Worm (Caenorhabditis elegans): ENCODE measurements around the gene lep-2.
A peak's percentile ranks its signal among the peaks of the same experiment; 100 is the strongest.

lep-2 gene

ce11 chrIV:991181-991642, 871 bp upstream of the lep-2 start (continued):
- TF ChIP-seq ceh-82 (tag; optimal IDR thresholded peaks at IDR 0.05) (no peak), madf-9 (GFP tag; conservative IDR thresholded peaks at IDR 0.05) (no peak), daf-19 (GFP tag; conservative IDR thresholded peaks at IDR 0.05) (no peak)

ce11 chrIV:998914-999313, 6.8 kb downstream of the lep-2 start, which contains the start of gene Y55F3AM.5:
Y55F3AM.5 (plus strand) TSS chrIV:999214.
- TF ChIP-seq aha-1 (tag) = peak; percentile 17
- no peak for TF ChIP-seq egl-27 (tag; optimal IDR thresholded peaks at IDR 0.05)

- peak; percentile 99 for TF ChIP-seq ceh-28 (tag; optimal IDR thresholded peaks at IDR 0.05)
- TF ChIP-seq nhr-41 (GFP tag; IDR thresholded peaks at IDR 0.05) = no peak
Measured at ce11 chrIV:999675-1000074, 7.6 kb downstream of the lep-2 start.

- TF ChIP-seq dve-1 (tag; optimal IDR thresholded peaks at IDR 0.05; ENCODE audit: insufficient read depth) = no peak
- peak; percentile 97 for TF ChIP-seq ceh-28 (tag; optimal IDR thresholded peaks at IDR 0.05)
- TF ChIP-seq nhr-76 (tag; optimal IDR thresholded peaks at IDR 0.05) = no peak
Measured at ce11 chrIV:1000441-1000840, 8.4 kb downstream of the lep-2 start.

- TF ChIP-seq zag-1 (tag; optimal IDR thresholded peaks at IDR 0.05) = no peak
- TF ChIP-seq arid-1 (GFP tag; conservative IDR thresholded peaks at IDR 0.05) = no peak
- TF ChIP-seq duxl-1 (tag; optimal IDR thresholded peaks at IDR 0.05; ENCODE audit: poor library complexity) = no peak
- no peak for TF ChIP-seq unc-39 (tag; optimal IDR thresholded peaks at IDR 0.05)
- no peak for TF ChIP-seq jun-1 (tag; optimal IDR thresholded peaks at IDR 0.05)
- no peak for TF ChIP-seq attf-4 (tag; optimal IDR thresholded peaks at IDR 0.05)
- TF ChIP-seq php-3 (GFP tag; IDR thresholded peaks at IDR 0.05) = no peak
- no peak for TF ChIP-seq lin-1 (GFP tag; IDR thresholded peaks at IDR 0.05)
- TF ChIP-seq spr-1 (tag; optimal IDR thresholded peaks at IDR 0.05) = no peak
- TF ChIP-seq daf-16 (GFP tag; optimal IDR thresholded peaks at IDR 0.05) = no peak
- TF ChIP-seq daf-16 (tag; optimal IDR thresholded peaks at IDR 0.05) = no peak
- TF ChIP-seq sdz-12 (GFP tag; optimal IDR thresholded peaks at IDR 0.05) = no peak
- TF ChIP-seq lir-3 (tag; optimal IDR thresholded peaks at IDR 0.05) = no peak
- no peak for TF ChIP-seq T26A8.4 (GFP tag; IDR thresholded peaks at IDR 0.05)
- no peak for TF ChIP-seq mxl-3 (GFP tag; optimal IDR thresholded peaks at IDR 0.05)
- no peak for TF ChIP-seq Y48G9A.11 (GFP tag; IDR thresholded peaks at IDR 0.05)
- TF ChIP-seq zip-2 (tag; optimal IDR thresholded peaks at IDR 0.05) = no peak
- TF ChIP-seq cey-2 (tag; optimal IDR thresholded peaks at IDR 0.05; ENCODE audit: borderline replicate concordance, insufficient read depth) = no peak
Measured at ce11 chrIV:1005761-1006160, 13.7 kb downstream of the lep-2 start, which contains the start of gene immp-2. immp-2 (minus strand) TSS chrIV:1005861.

ce11 chrIV:1006662-1007061, 14.6 kb downstream of the lep-2 start:
- TF ChIP-seq ceh-28 (tag; optimal IDR thresholded peaks at IDR 0.05) (peak; percentile 83), aha-1 (tag) (peak; percentile 6), nhr-48 (tag; optimal IDR thresholded peaks at IDR 0.05) (no peak)

- TF ChIP-seq Y75B8A.6 (GFP tag; IDR thresholded peaks at IDR 0.05) = no peak
- peak; percentile 9 for TF ChIP-seq nhr-11 (tag; optimal IDR thresholded peaks at IDR 0.05)
- peak; percentile 96 for TF ChIP-seq hlh-30 (tag; optimal IDR thresholded peaks at IDR 0.05; ENCODE audit: insufficient read depth)
- peak; percentile 30 for TF ChIP-seq hlh-11 (tag; optimal IDR thresholded peaks at IDR 0.05)
- peak; percentile 39 for TF ChIP-seq dpl-1 (GFP tag; optimal IDR thresholded peaks at IDR 0.05)
- peak; percentile 26 for TF ChIP-seq T20F7.1 (GFP tag; optimal IDR thresholded peaks at IDR 0.05)
- TF ChIP-seq mxl-2 (GFP tag; conservative IDR thresholded peaks at IDR 0.05) = no peak
- TF ChIP-seq attf-4 (tag; optimal IDR thresholded peaks at IDR 0.05) = no peak
- 0 out of 2 replicates have a peak, but pooled peaks have one; percentile 21 for TF ChIP-seq vab-7 (GFP tag; IDR thresholded peaks at IDR 0.05)
- TF ChIP-seq daf-16 (GFP tag; optimal IDR thresholded peaks at IDR 0.05) = no peak
- peak; percentile 29 for TF ChIP-seq daf-16 (tag; optimal IDR thresholded peaks at IDR 0.05)
- peak in 1 of 2 experiments; percentile 59 for TF ChIP-seq mdl-1 (tag; optimal IDR thresholded peaks at IDR 0.05)
- TF ChIP-seq nhr-111 (GFP tag; optimal IDR thresholded peaks at IDR 0.05) = no peak
- TF ChIP-seq fkh-10 (GFP tag; optimal IDR thresholded peaks at IDR 0.05) = peak; percentile 7
- no peak for TF ChIP-seq ZK546.5 (tag; optimal IDR thresholded peaks at IDR 0.05)
- TF ChIP-seq rbr-2 (tag; optimal IDR thresholded peaks at IDR 0.05) = peak; percentile 30
Measured at ce11 chrIV:1009546-1009945, 17.5 kb downstream of the lep-2 start, which contains the start of gene Y55F3AM.9. Y55F3AM.9 (minus strand) TSS chrIV:1009734.

Measured in whole organism, L4 larva.